Fruit fly (Drosophila melanogaster): ENCODE results near the gene ranshi.

ranshi gene

dm6 chr3R:8744198-8744597, 14.7 kb upstream of the ranshi start (continued):
- TF ChIP-seq sr (GFP tag; IDR thresholded peaks at IDR 0.05) (no peak), Tbp (GFP tag; optimal IDR thresholded peaks at IDR 0.05) (no peak), stwl (tag; optimal IDR thresholded peaks at IDR 0.05) (no peak), ham (GFP tag; IDR thresholded peaks at IDR 0.05) (no peak), amos (GFP tag; IDR thresholded peaks at IDR 0.05; ENCODE audit: partially characterized antibody) (no peak), ap (GFP tag; IDR thresholded peaks at IDR 0.05) (no peak), Side (GFP tag; optimal IDR thresholded peaks at IDR 0.05) (no peak), maf-S (GFP tag; optimal IDR thresholded peaks at IDR 0.05) (no peak), ssp (GFP tag; IDR thresholded peaks at IDR 0.05) (no peak), CG8089 (GFP tag; optimal IDR thresholded peaks at IDR 0.05) (peak; percentile 11), CG8359 (GFP tag; optimal IDR thresholded peaks at IDR 0.05; ENCODE audit: borderline replicate concordance) (no peak), Blimp-1 (GFP tag; optimal IDR thresholded peaks at IDR 0.05) (peak; percentile 40), NC2β (GFP tag; optimal IDR thresholded peaks at IDR 0.05) (no peak), gt (GFP tag; IDR thresholded peaks at IDR 0.05) (no peak), CG3726 (GFP tag; IDR thresholded peaks at IDR 0.05) (no peak), Awh (GFP tag; IDR thresholded peaks at IDR 0.05) (0 out of 2 replicates have a peak, but pooled peaks have one; percentile 62), peb (GFP tag; IDR thresholded peaks at IDR 0.05) (peak; percentile 10; the same call in 1 of the 2 replicates), hb (GFP tag; IDR thresholded peaks at IDR 0.05; ENCODE audit: partially characterized antibody) (no peak), lov (optimal IDR thresholded peaks at IDR 0.05) (no peak), lov (GFP tag; IDR thresholded peaks at IDR 0.05) (no peak), Lim3 (GFP tag; IDR thresholded peaks at IDR 0.05) (no peak), tx (GFP tag; optimal IDR thresholded peaks at IDR 0.05) (no peak), zf30C (GFP tag; optimal IDR thresholded peaks at IDR 0.05) (no peak), CG10431 (GFP tag; optimal IDR thresholded peaks at IDR 0.05) (no peak), CG31365 (tag; optimal IDR thresholded peaks at IDR 0.05) (no peak), ro (GFP tag; IDR thresholded peaks at IDR 0.05) (0 out of 2 replicates have a peak, but pooled peaks have one; percentile 15), esg (GFP tag; conservative IDR thresholded peaks at IDR 0.05) (peak; percentile 66), CG32772 (GFP tag; IDR thresholded peaks at IDR 0.05) (0 out of 2 replicates have a peak, but pooled peaks have one; percentile 44), Dll (GFP tag; IDR thresholded peaks at IDR 0.05; ENCODE audit: partially characterized antibody) (no peak), CG7745 (tag; optimal IDR thresholded peaks at IDR 0.05) (no peak), HHEX (GFP tag; optimal IDR thresholded peaks at IDR 0.05) (peak; percentile 10), CG11695 (GFP tag; IDR thresholded peaks at IDR 0.05) (peak; percentile 42; the same call in 2 of the 3 replicates), CG7786 (GFP tag; optimal IDR thresholded peaks at IDR 0.05) (peak; percentile 23), pan (optimal IDR thresholded peaks at IDR 0.05) (no peak), pan (GFP tag; optimal IDR thresholded peaks at IDR 0.05 in 1 of 2, IDR thresholded peaks at IDR 0.05 in 1 of 2) (peak in 1 of 2 experiments; percentile 48), sisA (GFP tag; IDR thresholded peaks at IDR 0.05) (peak; percentile 54), tup (GFP tag; optimal IDR thresholded peaks at IDR 0.05) (peak; percentile 16), ci (GFP tag; IDR thresholded peaks at IDR 0.05) (peak; percentile 63; the same call in 2 of the 3 replicates), CG14441 (GFP tag; IDR thresholded peaks at IDR 0.05) (peak; percentile 52), CG12104 (GFP tag; optimal IDR thresholded peaks at IDR 0.05) (no peak), H2.0 (GFP tag; IDR thresholded peaks at IDR 0.05) (no peak), CG12659 (GFP tag; optimal IDR thresholded peaks at IDR 0.05) (peak; percentile 11), Taf1 (GFP tag; IDR thresholded peaks at IDR 0.05) (0 out of 2 replicates have a peak, but pooled peaks have one; percentile 15), kni (GFP tag; optimal IDR thresholded peaks at IDR 0.05) (peak; percentile 7), C15 (GFP tag; IDR thresholded peaks at IDR 0.05) (0 out of 3 replicates have a peak, but pooled peaks have one; percentile 55), MBD-R2 (GFP tag; IDR thresholded peaks at IDR 0.05) (no peak), Meics (GFP tag; optimal IDR thresholded peaks at IDR 0.05) (peak; percentile 35), so (GFP tag; IDR thresholded peaks at IDR 0.05) (peak; percentile 42; the same call in 1 of the 3 replicates), eyg (GFP tag; optimal IDR thresholded peaks at IDR 0.05) (no peak), dysf (GFP tag; IDR thresholded peaks at IDR 0.05) (peak; percentile 74), Usf (GFP tag; optimal IDR thresholded peaks at IDR 0.05) (no peak), CG7963 (GFP tag; IDR thresholded peaks at IDR 0.05; ENCODE audit: partially characterized antibody) (no peak)

Data from whole organism, embryonic.